Worm (Caenorhabditis elegans) whole organism, young adult: ENCODE measurements around the gene gfat-2.

ENCODE experiments used
- F49E8.2 ChIP-seq: sonication (generic microtip); optimal IDR thresholded peaks from 3 replicates; lab custom pipeline; 2017; ENCODE audit warnings: missing genetic modification characterization, mild to moderate bottlenecking, missing compliant biosample characterization, antibody characterized with exemption, moderate library complexity; ENCODE audit not compliant: insufficient read depth
- F57C9.4 ChIP-seq: sonication (generic microtip); optimal IDR thresholded peaks from 2 replicates; lab custom pipeline; 2017; ENCODE audit warnings: mild to moderate bottlenecking, missing genetic modification characterization, missing compliant biosample characterization
- Y67H2A.10 ChIP-seq: fragments of 200-800 bp; sonication (Bioruptor generic); conservative IDR thresholded peaks from 2 replicates; pipeline ENCODE4 v1.3.6; 2022; ENCODE audit warnings: missing genetic modification reagents, missing genetic modification characterization, missing compliant biosample characterization
- aptf-3 ChIP-seq: fragments of 200-800 bp; sonication (Bioruptor generic); IDR thresholded peaks from 2 replicates; pipeline ENCODE4 v1.3.6; 2022; ENCODE audit warnings: missing genetic modification characterization, missing compliant biosample characterization
- ceh-91 ChIP-seq: fragments of 200-800 bp; sonication (Bioruptor generic); IDR thresholded peaks from 2 replicates; pipeline ENCODE4 v1.3.6; 2022; ENCODE audit warnings: missing genetic modification reagents, missing genetic modification characterization, missing compliant biosample characterization
- efl-1 ChIP-seq: fragments of 150-350 bp; optimal IDR thresholded peaks from 2 replicates; lab custom pipeline; 2014; ENCODE audit warnings: missing biosample characterization, missing genetic modification reagents, missing genetic modification characterization
- egrh-3 ChIP-seq: fragments of 200-800 bp; sonication (Bioruptor generic); IDR thresholded peaks from 2 replicates; pipeline ENCODE4 v1.3.6; 2022; ENCODE audit warnings: missing genetic modification reagents, missing genetic modification characterization, missing compliant biosample characterization
- hmg-1.2 ChIP-seq: fragments of 200-800 bp; sonication (Bioruptor generic); IDR thresholded peaks from 2 replicates; pipeline ENCODE4 v1.3.6; 2022; ENCODE audit warnings: missing genetic modification reagents, missing genetic modification characterization, missing compliant biosample characterization
- lin-54 ChIP-seq: fragments of 200-800 bp; sonication (Bioruptor generic); optimal IDR thresholded peaks from 2 replicates; lab custom pipeline; 2018; ENCODE audit warnings: mild to moderate bottlenecking, missing genetic modification characterization, missing compliant biosample characterization
- lir-1 ChIP-seq: fragments of 200-800 bp; sonication (Bioruptor generic); conservative IDR thresholded peaks from 2 replicates; pipeline ENCODE4 v1.3.6; 2022; ENCODE audit warnings: missing genetic modification reagents, missing genetic modification characterization, missing compliant biosample characterization
- lsy-27 ChIP-seq: sonication (generic microtip); optimal IDR thresholded peaks from 2 replicates; lab custom pipeline; 2017; ENCODE audit warnings: missing genetic modification characterization, mild to moderate bottlenecking, missing compliant biosample characterization, antibody characterized with exemption, missing genotype, borderline replicate concordance; ENCODE audit not compliant: insufficient read depth
- mel-28 ChIP-seq: sonication (generic microtip); optimal IDR thresholded peaks from 2 replicates; lab custom pipeline; 2016; ENCODE audit warnings: borderline replicate concordance, mild to moderate bottlenecking, missing genetic modification characterization, missing compliant biosample characterization
- nfya-1 ChIP-seq: sonication (generic microtip); optimal IDR thresholded peaks from 2 replicates; lab custom pipeline; 2017; ENCODE audit warnings: antibody characterized with exemption, missing compliant biosample characterization, missing genetic modification characterization, borderline replicate concordance; ENCODE audit not compliant: insufficient read depth
- pha-4 ChIP-seq: fragments of 150-350 bp; sonication (generic microtip); optimal IDR thresholded peaks from 2 replicates; lab custom pipeline; 2014; ENCODE audit warnings: missing biosample characterization, missing genetic modification reagents, missing genetic modification characterization
- rcor-1 ChIP-seq: fragments of 200-800 bp; sonication (Bioruptor generic); IDR thresholded peaks from 2 replicates; pipeline ENCODE4 v1.3.6; 2022; ENCODE audit warnings: missing genetic modification reagents, missing genetic modification characterization, missing compliant biosample characterization
- snpc-3.4 ChIP-seq: sonication (generic microtip); optimal IDR thresholded peaks from 2 replicates; lab custom pipeline; 2017; ENCODE audit warnings: missing genetic modification characterization, mild to moderate bottlenecking, missing compliant biosample characterization, antibody characterized with exemption, moderate library complexity, missing genotype, missing genetic modification reagents
- unc-62 ChIP-seq: fragments of 150-350 bp; optimal IDR thresholded peaks from 2 replicates; lab custom pipeline; 2014; ENCODE audit warnings: missing biosample characterization, missing genetic modification reagents, missing genetic modification characterization
- zfh-2 ChIP-seq: fragments of 200-800 bp; sonication (Bioruptor generic); conservative IDR thresholded peaks from 2 replicates; pipeline ENCODE4 v1.3.6; 2022; ENCODE audit warnings: missing genetic modification reagents, missing genetic modification characterization, missing compliant biosample characterization
- ztf-22 ChIP-seq: fragments of 200-800 bp; sonication (Bioruptor generic); optimal IDR thresholded peaks from 2 replicates; lab custom pipeline; 2018; ENCODE audit warnings: mild to moderate bottlenecking, missing genetic modification characterization, moderate library complexity, missing compliant biosample characterization

Gene gfat-2

DNA sequence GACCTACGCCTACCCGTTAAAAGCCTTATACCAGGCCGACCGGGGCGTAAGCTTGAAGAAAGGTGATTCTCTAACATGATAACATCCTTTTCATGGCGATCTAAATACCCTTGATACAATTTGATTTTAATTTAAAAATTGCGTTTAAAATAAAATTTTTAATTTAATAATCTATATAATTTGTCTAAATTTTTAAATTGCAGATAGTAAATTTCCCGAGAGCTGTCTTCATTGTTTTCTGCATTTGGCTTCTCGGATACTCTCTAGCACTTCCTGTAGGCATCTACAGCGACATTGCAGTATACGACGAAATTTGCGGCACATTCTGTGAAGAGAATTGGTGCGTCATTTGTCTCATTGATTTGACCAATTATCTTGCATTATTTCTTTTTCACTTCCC lies 51.3 kb downstream of the gfat-2 start:
- TF ChIP-seq F57C9.4 (no peak), rcor-1 (GFP tag; lab: Robert Waterston, UW) (no peak), efl-1 (no peak), hmg-1.2 (no peak), snpc-3.4 (tag; lab: Kevin White, UChicago) (no peak), Y67H2A.10 (no peak), pha-4 (tag; lab: Kevin White, UChicago) (no peak), zfh-2 (GFP tag; lab: Robert Waterston, UW) (no peak), ceh-91 (no peak), lir-1 (no peak), F49E8.2 (tag; lab: Kevin White, UChicago) (no peak), lsy-27 (no peak), unc-62 (no peak), ztf-22 (no peak), mel-28 (no peak), aptf-3 (no peak), lin-54 (GFP tag; lab: Kevin White, UChicago) (no peak), egrh-3 (GFP tag; lab: Robert Waterston, UW) (no peak), nfya-1 (tag; lab: Kevin White, UChicago) (no peak)
